Fruit fly (Drosophila melanogaster): ENCODE results near the gene CG8750.

CG8750 gene

dm6 chr3L:13845292-13845691 lies 2.5 kb upstream of the CG8750 start (continued):
- no peak for TF ChIP-seq CG16815 (GFP tag; optimal IDR thresholded peaks at IDR 0.05)
- TF ChIP-seq gfzf (GFP tag; optimal IDR thresholded peaks at IDR 0.05): no peak
- no peak for TF ChIP-seq CG2120 (GFP tag; optimal IDR thresholded peaks at IDR 0.05)
- no peak; the same call in 2 of the 3 replicates for TF ChIP-seq CG17361 (GFP tag; IDR thresholded peaks at IDR 0.05)
- TF ChIP-seq Bgb (GFP tag; IDR thresholded peaks at IDR 0.05; ENCODE audit: partially characterized antibody): peak; percentile 67
- TF ChIP-seq chif (GFP tag; optimal IDR thresholded peaks at IDR 0.05): peak; percentile 7 to 55
- TF ChIP-seq knrl (GFP tag; IDR thresholded peaks at IDR 0.05; ENCODE audit: partially characterized antibody): peak; percentile 53; the same call in 2 of the 3 replicates
- TF ChIP-seq Dip3 (GFP tag; optimal IDR thresholded peaks at IDR 0.05): no peak
- no peak for TF ChIP-seq danr (GFP tag; IDR thresholded peaks at IDR 0.05)
- TF ChIP-seq br (optimal IDR thresholded peaks at IDR 0.05): no peak
- no peak for TF ChIP-seq CG18262 (tag; optimal IDR thresholded peaks at IDR 0.05)
- 0 out of 2 replicates have a peak, but pooled peaks have one; percentile 7 for TF ChIP-seq Oaz (GFP tag; IDR thresholded peaks at IDR 0.05)
- TF ChIP-seq Nf-YA (GFP tag; IDR thresholded peaks at IDR 0.05): no peak
- no peak for TF ChIP-seq CG3847 (GFP tag; IDR thresholded peaks at IDR 0.05)
- TF ChIP-seq trem (tag; optimal IDR thresholded peaks at IDR 0.05): peak; percentile 28
- TF ChIP-seq sob (GFP tag; IDR thresholded peaks at IDR 0.05): no peak; the same call in 1 of the 2 replicates
- TF ChIP-seq slp2 (GFP tag; optimal IDR thresholded peaks at IDR 0.05): no peak
- TF ChIP-seq CG16779 (GFP tag; IDR thresholded peaks at IDR 0.05): no peak
- no peak for TF ChIP-seq sim (GFP tag; IDR thresholded peaks at IDR 0.05)
- no peak for TF ChIP-seq NC2β (GFP tag; optimal IDR thresholded peaks at IDR 0.05)
- no peak for TF ChIP-seq CG17359 (tag; optimal IDR thresholded peaks at IDR 0.05)
- TF ChIP-seq dmrt11E (tag; optimal IDR thresholded peaks at IDR 0.05): peak; percentile 27
- TF ChIP-seq Sry-β (GFP tag; optimal IDR thresholded peaks at IDR 0.05): no peak
- TF ChIP-seq CG4328 (GFP tag; optimal IDR thresholded peaks at IDR 0.05): no peak
- TF ChIP-seq Hmr (GFP tag; optimal IDR thresholded peaks at IDR 0.05): peak; percentile 9
- no peak for TF ChIP-seq NK7.1 (GFP tag; optimal IDR thresholded peaks at IDR 0.05)
- TF ChIP-seq CG30020 (tag; optimal IDR thresholded peaks at IDR 0.05): no peak
- TF ChIP-seq fd64A (GFP tag; optimal IDR thresholded peaks at IDR 0.05): no peak
- no peak for TF ChIP-seq run (tag; optimal IDR thresholded peaks at IDR 0.05)
- peak; percentile 42 for TF ChIP-seq ato (GFP tag; IDR thresholded peaks at IDR 0.05; ENCODE audit: partially characterized antibody)
- no peak for TF ChIP-seq Neu2 (GFP tag; optimal IDR thresholded peaks at IDR 0.05; ENCODE audit: borderline replicate concordance)
- peak; percentile 47 for TF ChIP-seq CoRest (tag; optimal IDR thresholded peaks at IDR 0.05)
- TF ChIP-seq vfl (GFP tag; optimal IDR thresholded peaks at IDR 0.05): no peak
- TF ChIP-seq Sin3A (optimal IDR thresholded peaks at IDR 0.05): no peak
- peak; percentile 14 for TF ChIP-seq Hsf (GFP tag; optimal IDR thresholded peaks at IDR 0.05)
- no peak for TF ChIP-seq TFAM (GFP tag; optimal IDR thresholded peaks at IDR 0.05)
- TF ChIP-seq slbo (GFP tag; IDR thresholded peaks at IDR 0.05): peak; percentile 79
- TF ChIP-seq sisA (GFP tag; IDR thresholded peaks at IDR 0.05): no peak
- TF ChIP-seq BEAF-32 (GFP tag; optimal IDR thresholded peaks at IDR 0.05): no peak
- TF ChIP-seq dimm (GFP tag; IDR thresholded peaks at IDR 0.05): no peak
- no peak for TF ChIP-seq D19B (GFP tag; optimal IDR thresholded peaks at IDR 0.05)
- no peak for TF ChIP-seq tx (GFP tag; optimal IDR thresholded peaks at IDR 0.05)
- TF ChIP-seq CG4617 (GFP tag; optimal IDR thresholded peaks at IDR 0.05; ENCODE audit: borderline replicate concordance): no peak
- TF ChIP-seq chm (GFP tag; IDR thresholded peaks at IDR 0.05): no peak
- no peak for TF ChIP-seq gem (tag; optimal IDR thresholded peaks at IDR 0.05)
- TF ChIP-seq PHDP (tag; optimal IDR thresholded peaks at IDR 0.05): no peak
- TF ChIP-seq CG6683 (GFP tag; optimal IDR thresholded peaks at IDR 0.05): no peak
- TF ChIP-seq esg (GFP tag; conservative IDR thresholded peaks at IDR 0.05): no peak
- TF ChIP-seq caup (GFP tag; optimal IDR thresholded peaks at IDR 0.05; ENCODE audit: severe bottlenecking): no peak
- TF ChIP-seq hth (optimal IDR thresholded peaks at IDR 0.05): no peak
- TF ChIP-seq CG34376 (GFP tag; optimal IDR thresholded peaks at IDR 0.05): no peak
- TF ChIP-seq CG4360 (GFP tag; IDR thresholded peaks at IDR 0.05): no peak

Measured in whole organism, embryonic.